Worm (Caenorhabditis elegans): ENCODE data around the gene srg-44.

The srg-44 gene

ce11 chrV:17328497-17328896 is at the start of gene srg-44:
Gene srg-44 (plus strand): TSS chrV:17328797.
- no peak for TF ChIP-seq Y22D7AL.16 (tag; optimal IDR thresholded peaks at IDR 0.05)
- TF ChIP-seq nhr-11 (tag; optimal IDR thresholded peaks at IDR 0.05): no peak
- no peak for TF ChIP-seq nfya-1 (tag; optimal IDR thresholded peaks at IDR 0.05)
- no peak for TF ChIP-seq K02D7.2 (tag; optimal IDR thresholded peaks at IDR 0.05)
- TF ChIP-seq syd-9 (tag; optimal IDR thresholded peaks at IDR 0.05): no peak
- no peak for TF ChIP-seq che-1 (tag; optimal IDR thresholded peaks at IDR 0.05)
- TF ChIP-seq fkh-10 (GFP tag; optimal IDR thresholded peaks at IDR 0.05): no peak
- no peak for TF ChIP-seq hlh-8 (tag; optimal IDR thresholded peaks at IDR 0.05)
- no peak for TF ChIP-seq ceh-14 (tag; optimal IDR thresholded peaks at IDR 0.05)
- TF ChIP-seq fax-1 (tag; optimal IDR thresholded peaks at IDR 0.05): no peak

- TF ChIP-seq ceh-31 (tag; optimal IDR thresholded peaks at IDR 0.05) (no peak), dve-1 (tag; optimal IDR thresholded peaks at IDR 0.05) (no peak), ceh-2 (tag; optimal IDR thresholded peaks at IDR 0.05) (no peak), ceh-45 (GFP tag; IDR thresholded peaks at IDR 0.05) (no peak), madf-2 (tag; optimal IDR thresholded peaks at IDR 0.05) (no peak), elt-2 (tag; optimal IDR thresholded peaks at IDR 0.05) (no peak), C38D4.7 (GFP tag; optimal IDR thresholded peaks at IDR 0.05) (no peak), unc-3 (GFP tag; conservative IDR thresholded peaks at IDR 0.05) (no peak), unc-3 (tag; optimal IDR thresholded peaks at IDR 0.05) (no peak), K09A11.1 (tag; optimal IDR thresholded peaks at IDR 0.05; ENCODE audit: insufficient read depth) (no peak), dmd-4 (tag; optimal IDR thresholded peaks at IDR 0.05; ENCODE audit: borderline replicate concordance) (no peak)
These were observed 44.4 kb upstream of the srg-44 start for ce11 chrV:17284159-17284558.

ce11 chrV:17292740-17293139 is 35.9 kb upstream of the srg-44 start:
- no peak for TF ChIP-seq unc-42 (tag; optimal IDR thresholded peaks at IDR 0.05)
- no peak for TF ChIP-seq C08G9.2 (tag; optimal IDR thresholded peaks at IDR 0.05)
- TF ChIP-seq ceh-2 (tag; optimal IDR thresholded peaks at IDR 0.05): no peak
- TF ChIP-seq mec-3 (tag; optimal IDR thresholded peaks at IDR 0.05; ENCODE audit: borderline replicate concordance): no peak
- no peak for TF ChIP-seq sdc-2 (tag; optimal IDR thresholded peaks at IDR 0.05)
- no peak for TF ChIP-seq rnt-1 (tag; optimal IDR thresholded peaks at IDR 0.05)
- no peak for TF ChIP-seq fkh-6 (tag; optimal IDR thresholded peaks at IDR 0.05)
- no peak for TF ChIP-seq tbx-2 (tag; optimal IDR thresholded peaks at IDR 0.05)
- TF ChIP-seq lim-6 (tag; optimal IDR thresholded peaks at IDR 0.05): no peak
- no peak for TF ChIP-seq tbx-7 (tag; optimal IDR thresholded peaks at IDR 0.05)
- no peak for TF ChIP-seq T23F11.4 (GFP tag; optimal IDR thresholded peaks at IDR 0.05)

ce11 chrV:17296443-17296842 is 32.2 kb upstream of the srg-44 start:
- TF ChIP-seq ref-2 (tag; optimal IDR thresholded peaks at IDR 0.05) (no peak), sox-2 (GFP tag; IDR thresholded peaks at IDR 0.05) (no peak), ceh-2 (tag; optimal IDR thresholded peaks at IDR 0.05) (no peak), unc-42 (tag; optimal IDR thresholded peaks at IDR 0.05) (no peak), tbx-7 (tag; optimal IDR thresholded peaks at IDR 0.05) (no peak), nhr-232 (tag; optimal IDR thresholded peaks at IDR 0.05) (no peak), ttx-3 (tag; optimal IDR thresholded peaks at IDR 0.05) (no peak), ceh-9 (tag; optimal IDR thresholded peaks at IDR 0.05) (no peak), lim-6 (tag; optimal IDR thresholded peaks at IDR 0.05) (no peak), dve-1 (tag; optimal IDR thresholded peaks at IDR 0.05) (no peak), pqm-1 (tag; optimal IDR thresholded peaks at IDR 0.05) (no peak), K02D7.2 (tag; optimal IDR thresholded peaks at IDR 0.05) (no peak), ceh-34 (tag; optimal IDR thresholded peaks at IDR 0.05) (no peak), ceh-22 (tag; optimal IDR thresholded peaks at IDR 0.05) (no peak), ceh-30 (tag; optimal IDR thresholded peaks at IDR 0.05) (no peak), sdc-2 (tag; optimal IDR thresholded peaks at IDR 0.05) (no peak)

All from whole organism, late embryonic.